Worm (Caenorhabditis elegans): ENCODE results near the gene F37C4.5.

The F37C4.5 gene

ce11 chrIV:3833778-3834177, 39.8 kb downstream of the F37C4.5 start:
- TF ChIP-seq zag-1 (tag; optimal IDR thresholded peaks at IDR 0.05) (no peak), eor-1 (tag; optimal IDR thresholded peaks at IDR 0.05) (no peak), aly-2 (tag; optimal IDR thresholded peaks at IDR 0.05) (no peak), snpc-4 (tag; optimal IDR thresholded peaks at IDR 0.05) (no peak), tbx-2 (tag; optimal IDR thresholded peaks at IDR 0.05) (no peak), nhr-23 (tag; optimal IDR thresholded peaks at IDR 0.05) (no peak), nhr-25 (tag; optimal IDR thresholded peaks at IDR 0.05) (no peak), elt-3 (tag; optimal IDR thresholded peaks at IDR 0.05) (no peak), ZK546.5 (tag; optimal IDR thresholded peaks at IDR 0.05) (no peak), elt-1 (tag; optimal IDR thresholded peaks at IDR 0.05) (no peak), nhr-76 (tag; optimal IDR thresholded peaks at IDR 0.05) (no peak), ceh-9 (tag; optimal IDR thresholded peaks at IDR 0.05) (no peak), ztf-11 (tag; optimal IDR thresholded peaks at IDR 0.05) (no peak), unc-62 (GFP tag; optimal IDR thresholded peaks at IDR 0.05) (no peak), mml-1 (tag; optimal IDR thresholded peaks at IDR 0.05) (no peak), ceh-82 (tag; optimal IDR thresholded peaks at IDR 0.05) (no peak), pqm-1 (tag; optimal IDR thresholded peaks at IDR 0.05) (no peak), R02D3.7 (tag; optimal IDR thresholded peaks at IDR 0.05) (no peak), skn-1 (tag; optimal IDR thresholded peaks at IDR 0.05) (no peak)

- TF ChIP-seq nhr-43 (tag; optimal IDR thresholded peaks at IDR 0.05; ENCODE audit: poor library complexity, severe bottlenecking) = no peak
- no peak for TF ChIP-seq nhr-76 (tag; optimal IDR thresholded peaks at IDR 0.05)
Observed at ce11 chrIV:3832040-3832439, 41.6 kb downstream of the F37C4.5 start.

- TF ChIP-seq jun-1 (tag; optimal IDR thresholded peaks at IDR 0.05) (no peak), nhr-25 (tag; optimal IDR thresholded peaks at IDR 0.05) (no peak), pqm-1 (tag; optimal IDR thresholded peaks at IDR 0.05) (no peak), ceh-28 (tag; optimal IDR thresholded peaks at IDR 0.05) (no peak), mml-1 (tag; optimal IDR thresholded peaks at IDR 0.05) (no peak), ceh-16 (tag; optimal IDR thresholded peaks at IDR 0.05) (no peak), nhr-28 (tag; optimal IDR thresholded peaks at IDR 0.05) (no peak), skn-1 (tag; optimal IDR thresholded peaks at IDR 0.05) (no peak), hmg-11 (tag; optimal IDR thresholded peaks at IDR 0.05) (no peak), elt-2 (tag; optimal IDR thresholded peaks at IDR 0.05) (no peak), R02D3.7 (tag; optimal IDR thresholded peaks at IDR 0.05) (no peak), ztf-4 (tag; optimal IDR thresholded peaks at IDR 0.05) (no peak), egl-5 (tag; optimal IDR thresholded peaks at IDR 0.05) (no peak), fkh-2 (tag; optimal IDR thresholded peaks at IDR 0.05) (no peak), tbx-2 (tag; optimal IDR thresholded peaks at IDR 0.05) (no peak), fkh-10 (GFP tag; optimal IDR thresholded peaks at IDR 0.05) (no peak), aly-2 (tag; optimal IDR thresholded peaks at IDR 0.05) (no peak)
Observed at ce11 chrIV:3827724-3828123, 45.9 kb downstream of the F37C4.5 start.

- TF ChIP-seq elt-3 (tag; optimal IDR thresholded peaks at IDR 0.05) (no peak), nhr-28 (tag; optimal IDR thresholded peaks at IDR 0.05) (no peak), lsy-12 (tag; optimal IDR thresholded peaks at IDR 0.05) (no peak), nhr-237 (tag; optimal IDR thresholded peaks at IDR 0.05) (no peak), elt-2 (tag; optimal IDR thresholded peaks at IDR 0.05) (no peak), nhr-67 (tag; optimal IDR thresholded peaks at IDR 0.05) (no peak), jun-1 (tag; optimal IDR thresholded peaks at IDR 0.05) (no peak), egl-27 (tag; optimal IDR thresholded peaks at IDR 0.05) (no peak), ceh-9 (tag; optimal IDR thresholded peaks at IDR 0.05) (no peak), zag-1 (tag; optimal IDR thresholded peaks at IDR 0.05) (no peak), nhr-23 (tag; optimal IDR thresholded peaks at IDR 0.05) (no peak), hmg-11 (tag; optimal IDR thresholded peaks at IDR 0.05) (no peak), nhr-76 (tag; optimal IDR thresholded peaks at IDR 0.05) (no peak), fkh-2 (tag; optimal IDR thresholded peaks at IDR 0.05) (no peak), tbx-2 (tag; optimal IDR thresholded peaks at IDR 0.05) (no peak), pha-4 (tag; optimal IDR thresholded peaks at IDR 0.05) (no peak), ceh-28 (tag; optimal IDR thresholded peaks at IDR 0.05) (no peak), pqm-1 (tag; optimal IDR thresholded peaks at IDR 0.05) (no peak), nhr-11 (tag; optimal IDR thresholded peaks at IDR 0.05) (no peak)
Observed at ce11 chrIV:3826590-3827128, 46.9 kb downstream of the F37C4.5 start, which contains the start of gene F28F9.3. F28F9.3 (plus strand) TSS chrIV:3826890.

Measured in whole organism, L3 larva.